Worm (Caenorhabditis elegans) whole organism, early embryonic: ENCODE results near the gene F13B12.1.

ENCODE experiments used
- B0310.2 ChIP-seq: sonication (generic microtip); optimal IDR thresholded peaks from 2 replicates; lab custom pipeline; 2016; ENCODE audit warnings: mild to moderate bottlenecking, missing genetic modification characterization, missing compliant biosample characterization
- F13C5.2 ChIP-seq: sonication (generic microtip); optimal IDR thresholded peaks from 2 replicates; lab custom pipeline; 2017; ENCODE audit warnings: mild to moderate bottlenecking, missing genetic modification characterization, inconsistent platforms, missing compliant biosample characterization
- aly-1 ChIP-seq: sonication (generic microtip); optimal IDR thresholded peaks from 2 replicates; lab custom pipeline; 2016; ENCODE audit warnings: missing genetic modification characterization, missing compliant biosample characterization
- ama-1 ChIP-seq: fragments of 150-350 bp; optimal IDR thresholded peaks from 2 replicates; lab custom pipeline; 2014
- ceh-13 ChIP-seq: fragments of 200-800 bp; sonication (Bioruptor generic); optimal IDR thresholded peaks from 2 replicates; lab custom pipeline; 2018; ENCODE audit warnings: mild to moderate bottlenecking, missing genetic modification characterization, missing compliant biosample characterization
- ceh-36 ChIP-seq: sonication (generic microtip); optimal IDR thresholded peaks from 2 replicates; lab custom pipeline; 2016; ENCODE audit warnings: missing genetic modification characterization, inconsistent platforms, missing compliant biosample characterization
- ets-7 ChIP-seq: sonication (generic microtip); optimal IDR thresholded peaks from 2 replicates; lab custom pipeline; 2016; ENCODE audit warnings: missing genotype, missing genetic modification characterization, missing compliant biosample characterization
- flt-1 ChIP-seq: fragments of 200-800 bp; sonication (Bioruptor generic); IDR thresholded peaks from 2 replicates; pipeline ENCODE4 v1.3.6; 2022; ENCODE audit warnings: missing genetic modification characterization, missing compliant biosample characterization
- hmbx-1 ChIP-seq: sonication (generic microtip); optimal IDR thresholded peaks from 2 replicates; lab custom pipeline; 2016; ENCODE audit warnings: mild to moderate bottlenecking, missing genetic modification characterization, missing compliant biosample characterization
- hmg-4 ChIP-seq: fragments of 200-800 bp; sonication (Bioruptor generic); optimal IDR thresholded peaks from 2 replicates; lab custom pipeline; 2018; ENCODE audit warnings: mild to moderate bottlenecking, missing genetic modification characterization, missing compliant biosample characterization
- hnd-1 ChIP-seq: sonication (generic microtip); optimal IDR thresholded peaks from 2 replicates; lab custom pipeline; 2016; ENCODE audit warnings: missing genetic modification characterization, missing compliant biosample characterization
- pes-1 ChIP-seq: fragments of 200-800 bp; sonication (Bioruptor generic); IDR thresholded peaks from 2 replicates; pipeline ENCODE4 v1.3.6; 2022; ENCODE audit warnings: missing genetic modification reagents, missing genetic modification characterization, missing compliant biosample characterization
- scrt-1 ChIP-seq: fragments of 200-800 bp; sonication (Bioruptor generic); IDR thresholded peaks from 2 replicates; pipeline ENCODE4 v1.3.6; 2022; ENCODE audit warnings: missing genetic modification characterization, missing compliant biosample characterization
- sea-1 ChIP-seq: fragments of 200-800 bp; sonication (Bioruptor generic); conservative IDR thresholded peaks from 2 replicates; pipeline ENCODE4 v1.3.6; 2022; ENCODE audit warnings: missing genetic modification characterization, missing compliant biosample characterization
- tbx-11 ChIP-seq: fragments of 200-800 bp; sonication (Bioruptor generic); IDR thresholded peaks from 2 replicates; pipeline ENCODE4 v1.3.6; 2022; ENCODE audit warnings: missing genetic modification characterization, missing compliant biosample characterization
- tbx-37 ChIP-seq: fragments of 200-800 bp; sonication (Bioruptor generic); conservative IDR thresholded peaks from 2 replicates; pipeline ENCODE4 v1.3.6; 2022; ENCODE audit warnings: missing genetic modification reagents, missing genetic modification characterization, missing compliant biosample characterization
- tra-4 ChIP-seq: sonication (generic microtip); optimal IDR thresholded peaks from 2 replicates; lab custom pipeline; 2017; ENCODE audit warnings: missing genetic modification characterization, missing compliant biosample characterization

The F13B12.1 gene

DNA sequence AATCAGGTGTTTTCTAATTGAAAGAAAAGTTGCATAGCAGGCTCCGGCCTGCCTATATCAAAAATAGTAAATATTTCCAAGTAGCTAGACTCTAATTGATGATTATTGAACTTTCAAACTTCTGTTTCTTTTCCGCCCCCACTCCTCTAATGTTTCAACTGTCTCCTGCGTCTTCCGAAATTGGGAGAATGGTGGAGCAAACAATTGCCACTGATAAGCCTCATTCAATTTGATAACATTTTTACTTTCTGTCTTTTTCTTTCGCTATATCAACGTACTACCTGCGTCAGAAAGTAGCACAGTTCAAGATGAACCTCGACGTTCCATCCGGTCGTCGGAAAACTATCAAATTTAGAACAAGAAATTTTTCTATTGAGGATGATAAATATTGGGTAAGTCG, 14.5 kb upstream of the F13B12.1 start, which contains the start of gene F13B12.3:
F13B12.3 (plus strand) TSS at position 223 of the 400 bp plus-strand sequence.
- TF ChIP-seq F13C5.2 (tag; lab: Kevin White, UChicago) (no peak), sea-1 (GFP tag; lab: Robert Waterston, UW) (no peak), flt-1 (GFP tag; lab: Robert Waterston, UW) (no peak), B0310.2 (no peak), ama-1 (lab: Kevin White, UChicago) (no peak), tbx-37 (no peak), aly-1 (tag; lab: Kevin White, UChicago) (no peak), ets-7 (tag; lab: Kevin White, UChicago) (no peak), hnd-1 (tag; lab: Kevin White, UChicago) (no peak), ceh-36 (tag; lab: Kevin White, UChicago) (no peak), hmbx-1 (no peak), tbx-11 (no peak), pes-1 (no peak)

DNA sequence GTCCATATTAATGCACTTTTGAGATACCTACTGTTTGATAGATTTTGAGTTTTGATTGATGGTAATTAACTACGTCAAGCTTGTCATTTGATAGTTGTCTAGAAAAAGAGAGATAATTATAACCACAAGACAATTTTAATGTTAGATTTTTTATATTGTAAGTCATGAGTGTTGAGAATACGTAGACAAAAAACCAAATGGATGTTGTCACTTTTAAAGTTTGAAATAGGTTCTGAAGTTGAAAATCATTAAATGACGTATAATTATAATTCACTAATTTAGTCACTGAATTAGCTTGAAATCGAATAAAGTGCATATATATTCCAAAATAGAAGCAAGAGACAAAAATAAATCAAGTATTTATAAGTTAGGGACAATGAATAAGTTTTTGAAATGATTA, 12.7 kb upstream of the F13B12.1 start:
- TF ChIP-seq hnd-1 (tag; lab: Kevin White, UChicago) (no peak), aly-1 (tag; lab: Kevin White, UChicago) (no peak), tbx-11 (no peak), B0310.2 (no peak), ets-7 (tag; lab: Kevin White, UChicago) (no peak), ama-1 (lab: Kevin White, UChicago) (no peak), flt-1 (GFP tag; lab: Robert Waterston, UW) (no peak), hmbx-1 (no peak), tbx-37 (no peak), tra-4 (tag; lab: Kevin White, UChicago) (no peak), pes-1 (no peak), hmg-4 (GFP tag; lab: Kevin White, UChicago) (no peak), sea-1 (GFP tag; lab: Robert Waterston, UW) (no peak), scrt-1 (no peak)

DNA sequence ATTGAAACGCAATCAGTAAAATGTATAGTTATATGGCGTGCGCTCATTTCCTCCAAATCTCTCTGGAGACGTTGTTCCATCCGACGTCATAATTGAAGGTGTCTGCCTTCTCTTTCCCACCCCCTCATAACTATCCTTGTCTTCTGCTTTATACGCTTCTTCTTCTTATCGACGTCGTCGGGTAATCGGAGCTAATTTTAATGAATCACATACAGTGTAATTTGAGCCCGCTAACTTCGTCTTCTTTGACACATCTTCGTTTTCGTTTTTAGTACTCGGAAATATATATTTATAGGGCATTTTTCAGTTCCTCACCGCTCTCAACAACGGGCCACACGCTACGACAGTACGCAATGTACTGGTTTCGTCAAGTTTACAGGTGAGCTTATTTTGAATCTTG, 12.0 kb upstream of the F13B12.1 start, which contains the start of gene ins-1:
ins-1 (plus strand) TSS at position 301 of the 400 bp plus-strand sequence.
- TF ChIP-seq ama-1 (lab: Kevin White, UChicago): no peak
- TF ChIP-seq F13C5.2 (tag; lab: Kevin White, UChicago): no peak
- TF ChIP-seq hmg-4 (GFP tag; lab: Kevin White, UChicago): no peak
- TF ChIP-seq hmbx-1: no peak
- no peak for TF ChIP-seq sea-1 (GFP tag; lab: Robert Waterston, UW)
- no peak for TF ChIP-seq aly-1 (tag; lab: Kevin White, UChicago)
- no peak for TF ChIP-seq ceh-36 (tag; lab: Kevin White, UChicago)
- no peak for TF ChIP-seq tbx-11
- TF ChIP-seq ceh-13 (GFP tag; lab: Kevin White, UChicago): no peak

ce11 chrIV:10430507-10430906, 6.1 kb upstream of the F13B12.1 start:
- TF ChIP-seq ceh-36 (tag; lab: Kevin White, UChicago) (no peak), tra-4 (tag; lab: Kevin White, UChicago) (no peak), hnd-1 (tag; lab: Kevin White, UChicago) (no peak), F13C5.2 (tag; lab: Kevin White, UChicago) (no peak), sea-1 (GFP tag; lab: Robert Waterston, UW) (no peak), tbx-37 (no peak), tbx-11 (no peak), hmg-4 (GFP tag; lab: Kevin White, UChicago) (no peak), B0310.2 (no peak), scrt-1 (no peak), pes-1 (no peak), aly-1 (tag; lab: Kevin White, UChicago) (no peak), flt-1 (GFP tag; lab: Robert Waterston, UW) (no peak)

- TF ChIP-seq sea-1 (GFP tag; lab: Robert Waterston, UW) (no peak), scrt-1 (no peak), B0310.2 (no peak)
Measured at ce11 chrIV:10429129-10429528, 4.7 kb upstream of the F13B12.1 start, which contains the start of gene F13B12.2. Gene F13B12.2, minus strand, starts transcription at chrIV:10429130.

DNA sequence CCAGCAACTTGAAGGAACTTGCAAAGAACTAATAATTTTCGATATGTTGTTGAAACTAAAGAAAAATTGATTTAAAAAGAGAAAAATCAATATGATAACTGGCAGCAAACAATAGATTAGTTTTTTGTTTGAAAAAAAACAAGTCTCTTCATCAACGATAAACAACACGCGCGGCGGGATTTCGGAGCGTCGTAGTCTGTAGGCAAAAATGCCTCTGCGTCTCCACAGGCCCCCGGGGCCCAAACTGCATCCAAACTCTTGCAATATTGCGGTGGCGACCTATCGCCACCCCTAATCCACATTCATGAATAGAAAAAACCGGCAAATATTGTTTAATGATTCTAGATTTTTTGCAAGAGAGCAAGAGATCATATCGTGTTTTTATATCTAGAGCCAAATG, 694 bp upstream of the F13B12.1 start:
- TF ChIP-seq F13C5.2 (tag; lab: Kevin White, UChicago): peak; percentile 8
- no peak for TF ChIP-seq ama-1 (lab: Kevin White, UChicago)

DNA sequence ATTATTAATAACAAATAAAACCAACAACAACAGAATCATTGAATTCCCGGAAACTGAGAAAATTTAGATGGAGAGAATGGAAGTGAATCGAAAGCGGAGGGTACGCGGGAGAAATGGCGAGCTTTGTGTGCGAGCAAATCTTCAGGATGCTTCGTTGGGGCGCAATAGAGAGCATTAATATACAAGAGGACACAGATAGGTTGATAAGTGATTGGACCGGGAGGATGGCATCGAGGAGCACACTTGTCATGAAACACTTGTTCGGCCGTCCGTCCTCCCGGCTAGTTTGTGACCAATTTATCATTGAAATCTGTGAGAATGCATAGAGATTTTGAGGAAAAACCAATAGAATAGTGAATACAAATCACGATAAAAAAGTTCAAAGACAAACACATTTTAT, 2.2 kb downstream of the F13B12.1 start:
- TF ChIP-seq pes-1 (no peak), ets-7 (tag; lab: Kevin White, UChicago) (no peak), ceh-36 (tag; lab: Kevin White, UChicago) (no peak), hnd-1 (tag; lab: Kevin White, UChicago) (no peak), scrt-1 (no peak), flt-1 (GFP tag; lab: Robert Waterston, UW) (no peak), sea-1 (GFP tag; lab: Robert Waterston, UW) (no peak), ama-1 (lab: Kevin White, UChicago) (no peak)

DNA sequence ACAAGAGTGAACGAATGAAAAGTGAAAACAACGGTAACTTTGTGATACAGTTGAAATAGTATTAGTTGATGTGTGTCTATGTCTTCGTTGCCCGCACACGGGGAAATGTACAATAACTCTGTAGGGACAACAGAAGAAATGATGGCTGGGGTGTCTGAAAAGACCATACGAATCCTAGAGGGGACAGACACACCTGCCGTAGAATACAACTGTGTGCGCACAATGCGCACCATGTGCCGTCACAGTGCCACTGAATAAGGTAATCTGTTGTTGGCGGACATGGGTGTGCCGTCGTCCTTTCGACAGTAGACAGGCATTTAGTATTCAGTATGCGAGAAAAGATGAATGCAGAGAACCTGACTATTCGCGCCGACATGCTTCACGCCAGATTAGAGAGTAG, 3.2 kb downstream of the F13B12.1 start:
- TF ChIP-seq hmg-4 (GFP tag; lab: Kevin White, UChicago) (peak; percentile 15), hmbx-1 (no peak)

DNA sequence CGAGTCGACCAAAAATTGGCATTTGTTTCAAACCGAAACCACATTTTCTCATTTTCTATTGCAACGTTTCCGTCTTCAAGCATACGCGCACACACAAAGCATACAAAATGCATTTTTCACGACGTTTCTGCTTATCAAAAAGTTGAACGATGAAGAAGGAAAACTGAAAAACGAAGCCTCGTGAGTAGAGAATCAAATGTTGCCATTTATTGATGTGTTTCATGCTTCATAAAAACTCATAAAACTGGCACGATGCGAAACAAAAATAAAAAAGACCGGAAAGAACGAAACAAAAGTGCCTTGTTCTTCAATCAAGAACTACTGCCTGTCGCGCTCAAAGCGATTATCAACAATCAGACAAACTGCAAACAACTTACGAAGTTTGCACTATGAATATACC, 4.0 kb downstream of the F13B12.1 start:
- TF ChIP-seq scrt-1 (no peak), hmbx-1 (no peak), ceh-13 (GFP tag; lab: Kevin White, UChicago) (no peak), ceh-36 (tag; lab: Kevin White, UChicago) (no peak), ets-7 (tag; lab: Kevin White, UChicago) (no peak), aly-1 (tag; lab: Kevin White, UChicago) (no peak), hnd-1 (tag; lab: Kevin White, UChicago) (no peak), B0310.2 (no peak)
